Fruit fly (Drosophila melanogaster): ENCODE results near the gene vn.
A peak's percentile ranks its signal among the peaks of the same experiment; 100 is the strongest.

Gene vn

dm6 chr3L:5810633-5811341, 34.7 kb downstream of the vn start, which contains the start of the genes S6k and kri (continued):
- no peak for TF ChIP-seq CG18011 (GFP tag; optimal IDR thresholded peaks at IDR 0.05)
- no peak for TF ChIP-seq Spps (tag; optimal IDR thresholded peaks at IDR 0.05)
- peak; percentile 99 for TF ChIP-seq dm (GFP tag; optimal IDR thresholded peaks at IDR 0.05)
- no peak for TF ChIP-seq h (optimal IDR thresholded peaks at IDR 0.05)
- no peak for TF ChIP-seq CG12236 (GFP tag; optimal IDR thresholded peaks at IDR 0.05)
- peak; percentile 98 for TF ChIP-seq YL-1 (GFP tag; optimal IDR thresholded peaks at IDR 0.05)
- TF ChIP-seq CTCF (GFP tag; optimal IDR thresholded peaks at IDR 0.05) = no peak
- TF ChIP-seq Sox100B (GFP tag; optimal IDR thresholded peaks at IDR 0.05) = no peak
- no peak for TF ChIP-seq TFAM (GFP tag; optimal IDR thresholded peaks at IDR 0.05)
- TF ChIP-seq crp (GFP tag; optimal IDR thresholded peaks at IDR 0.05) = peak in 1 of 2 experiments; percentile 29
- peak; percentile 44 for TF ChIP-seq CG3995 (GFP tag; optimal IDR thresholded peaks at IDR 0.05)
- TF ChIP-seq mam (GFP tag; optimal IDR thresholded peaks at IDR 0.05) = no peak
- no peak for TF ChIP-seq CG13775 (GFP tag; optimal IDR thresholded peaks at IDR 0.05)
- TF ChIP-seq CG2202 (tag; optimal IDR thresholded peaks at IDR 0.05) = no peak
- no peak for TF ChIP-seq yki (optimal IDR thresholded peaks at IDR 0.05)
- no peak for TF ChIP-seq vfl (GFP tag; optimal IDR thresholded peaks at IDR 0.05)
- TF ChIP-seq da (GFP tag; optimal IDR thresholded peaks at IDR 0.05) = no peak
- TF ChIP-seq CG6683 (GFP tag; optimal IDR thresholded peaks at IDR 0.05) = no peak
- TF ChIP-seq CG14441 (GFP tag; IDR thresholded peaks at IDR 0.05) = no peak
- TF ChIP-seq fu2 (GFP tag; optimal IDR thresholded peaks at IDR 0.05) = no peak
- no peak for TF ChIP-seq dan (GFP tag; IDR thresholded peaks at IDR 0.05)
- TF ChIP-seq CG3065 (GFP tag; optimal IDR thresholded peaks at IDR 0.05) = no peak
- no peak for TF ChIP-seq HmgD (GFP tag; optimal IDR thresholded peaks at IDR 0.05)
- TF ChIP-seq Ets65A (GFP tag) = no peak
- no peak for TF ChIP-seq CG6765 (GFP tag; optimal IDR thresholded peaks at IDR 0.05)
- TF ChIP-seq odd (GFP tag; optimal IDR thresholded peaks at IDR 0.05) = peak; percentile 26
- TF ChIP-seq Nf-YB (GFP tag; optimal IDR thresholded peaks at IDR 0.05) = no peak
- TF ChIP-seq aop (GFP tag; IDR thresholded peaks at IDR 0.05) = no peak
- TF ChIP-seq CG11247 (GFP tag; IDR thresholded peaks at IDR 0.05) = no peak
- TF ChIP-seq CG5180 (GFP tag; optimal IDR thresholded peaks at IDR 0.05) = no peak
- no peak for TF ChIP-seq ssp (GFP tag; IDR thresholded peaks at IDR 0.05)
- no peak for TF ChIP-seq Neu2 (GFP tag; optimal IDR thresholded peaks at IDR 0.05; ENCODE audit: borderline replicate concordance)
- TF ChIP-seq crc (GFP tag; optimal IDR thresholded peaks at IDR 0.05) = no peak
- TF ChIP-seq CG14710 (tag; optimal IDR thresholded peaks at IDR 0.05) = peak; percentile 52
- no peak for TF ChIP-seq gce (GFP tag; IDR thresholded peaks at IDR 0.05)
- no peak for TF ChIP-seq D (optimal IDR thresholded peaks at IDR 0.05)
- no peak for TF ChIP-seq D (GFP tag; optimal IDR thresholded peaks at IDR 0.05)
- TF ChIP-seq unc-4 (GFP tag; IDR thresholded peaks at IDR 0.05; ENCODE audit: partially characterized antibody) = peak; percentile 48
- no peak for TF ChIP-seq luna (GFP tag; optimal IDR thresholded peaks at IDR 0.05)
- TF ChIP-seq D19B (GFP tag; optimal IDR thresholded peaks at IDR 0.05) = no peak
- peak; percentile 46 for TF ChIP-seq CG17912 (GFP tag; optimal IDR thresholded peaks at IDR 0.05)
- no peak for TF ChIP-seq tin (GFP tag; optimal IDR thresholded peaks at IDR 0.05)
- no peak for TF ChIP-seq sisA (GFP tag; IDR thresholded peaks at IDR 0.05)
- no peak for TF ChIP-seq CG12104 (GFP tag; optimal IDR thresholded peaks at IDR 0.05)
- no peak for TF ChIP-seq salm (tag; optimal IDR thresholded peaks at IDR 0.05)
- no peak for TF ChIP-seq CG10565 (GFP tag; optimal IDR thresholded peaks at IDR 0.05)
- TF ChIP-seq HHEX (GFP tag; optimal IDR thresholded peaks at IDR 0.05) = peak; percentile 5
- TF ChIP-seq CG14050 (GFP tag; IDR thresholded peaks at IDR 0.05) = no peak
- TF ChIP-seq jigr1 (GFP tag; IDR thresholded peaks at IDR 0.05) = no peak
- TF ChIP-seq CG4730 (GFP tag; IDR thresholded peaks at IDR 0.05) = no peak
- TF ChIP-seq CG6654 (GFP tag; optimal IDR thresholded peaks at IDR 0.05) = no peak
- no peak for TF ChIP-seq CG11696 (GFP tag; IDR thresholded peaks at IDR 0.05)
- no peak for TF ChIP-seq CG3726 (GFP tag; IDR thresholded peaks at IDR 0.05)

Data from whole organism, embryonic.